Worm (Caenorhabditis elegans) whole organism, L2 larva: ENCODE results near the gene srw-136.

ENCODE experiments used
- C34F6.9 ChIP-seq: fragments of 150-350 bp; optimal IDR thresholded peaks from 2 replicates; lab custom pipeline; 2014; ENCODE audit warnings: missing biosample characterization, missing genetic modification characterization
- F13H6.1 ChIP-seq: sonication (generic microtip); optimal IDR thresholded peaks from 2 replicates; lab custom pipeline; 2016; ENCODE audit warnings: missing genetic modification characterization, missing compliant biosample characterization
- Y55F3AM.14 ChIP-seq: fragments of 200-800 bp; sonication (Bioruptor generic); optimal IDR thresholded peaks from 2 replicates; lab custom pipeline; 2018; ENCODE audit warnings: mild to moderate bottlenecking, missing genetic modification characterization, missing compliant biosample characterization
- ama-1 ChIP-seq: fragments of 150-350 bp; optimal IDR thresholded peaks from 2 replicates; lab custom pipeline; 2018; ENCODE audit warnings: inconsistent platforms
- ceh-82 ChIP-seq: fragments of 150-350 bp; optimal IDR thresholded peaks from 2 replicates; lab custom pipeline; 2014; ENCODE audit warnings: missing biosample characterization, missing genetic modification characterization
- crh-2 ChIP-seq: sonication (generic microtip); optimal IDR thresholded peaks from 2 replicates; lab custom pipeline; 2017; ENCODE audit warnings: missing biosample characterization, missing genetic modification characterization
- dmd-4 ChIP-seq: sonication (generic microtip); optimal IDR thresholded peaks from 2 replicates; lab custom pipeline; 2017; ENCODE audit warnings: missing biosample characterization, missing genetic modification characterization
- egl-27 ChIP-seq: sonication (generic microtip); optimal IDR thresholded peaks from 3 replicates; lab custom pipeline; 2017; ENCODE audit warnings: missing biosample characterization, missing genetic modification reagents, missing genetic modification characterization
- elt-1 ChIP-seq: fragments of 150-350 bp; optimal IDR thresholded peaks from 2 replicates; lab custom pipeline; 2014; ENCODE audit warnings: missing biosample characterization, missing genetic modification characterization
- fos-1 ChIP-seq: fragments of 150-350 bp; optimal IDR thresholded peaks from 2 replicates; lab custom pipeline; 2014; ENCODE audit warnings: missing biosample characterization, missing genetic modification characterization
- gmeb-1 ChIP-seq: fragments of 150-350 bp; optimal IDR thresholded peaks from 2 replicates; lab custom pipeline; 2014; ENCODE audit warnings: missing biosample characterization, missing genetic modification characterization
- lin-13 ChIP-seq: fragments of 150-350 bp; optimal IDR thresholded peaks from 2 replicates; lab custom pipeline; 2014; ENCODE audit warnings: missing biosample characterization, missing genetic modification reagents, missing genetic modification characterization
- lin-39 ChIP-seq: fragments of 150-350 bp; optimal IDR thresholded peaks from 2 replicates; lab custom pipeline; 2014; ENCODE audit warnings: missing biosample characterization, missing genetic modification reagents, missing genetic modification characterization
- mbf-1 ChIP-seq: sonication (generic microtip); optimal IDR thresholded peaks from 2 replicates; lab custom pipeline; 2017; ENCODE audit warnings: missing biosample characterization, missing genetic modification characterization
- nhr-10 ChIP-seq: sonication (generic microtip); optimal IDR thresholded peaks from 2 replicates; lab custom pipeline; 2017; ENCODE audit warnings: missing biosample characterization, missing genetic modification characterization
- nhr-11 ChIP-seq: fragments of 150-350 bp; optimal IDR thresholded peaks from 2 replicates; lab custom pipeline; 2014; ENCODE audit warnings: missing biosample characterization, missing genetic modification characterization
- nhr-12 ChIP-seq: fragments of 150-350 bp; optimal IDR thresholded peaks from 2 replicates; lab custom pipeline; 2014; ENCODE audit warnings: missing biosample characterization, missing genetic modification characterization
- nhr-129 ChIP-seq: fragments of 150-350 bp; optimal IDR thresholded peaks from 2 replicates; lab custom pipeline; 2014; ENCODE audit warnings: missing biosample characterization, missing genetic modification characterization
- nhr-21 ChIP-seq: fragments of 150-350 bp; optimal IDR thresholded peaks from 2 replicates; lab custom pipeline; 2014; ENCODE audit warnings: missing biosample characterization, missing genetic modification characterization
- nhr-23 ChIP-seq: fragments of 150-350 bp; optimal IDR thresholded peaks from 2 replicates; lab custom pipeline; 2014; ENCODE audit warnings: missing biosample characterization, missing genetic modification reagents, missing genetic modification characterization
- nhr-237 ChIP-seq: fragments of 150-350 bp; optimal IDR thresholded peaks from 2 replicates; lab custom pipeline; 2014; ENCODE audit warnings: missing biosample characterization, missing genetic modification characterization
- nhr-25 ChIP-seq: fragments of 150-350 bp; sonication (generic microtip); optimal IDR thresholded peaks from 3 replicates; lab custom pipeline; 2014; ENCODE audit warnings: missing biosample characterization, missing genetic modification characterization
- nhr-6 ChIP-seq: fragments of 150-350 bp; optimal IDR thresholded peaks from 2 replicates; lab custom pipeline; 2014; ENCODE audit warnings: missing biosample characterization, missing genetic modification characterization
- peb-1 ChIP-seq: fragments of 150-350 bp; optimal IDR thresholded peaks from 2 replicates; lab custom pipeline; 2014; ENCODE audit warnings: missing biosample characterization, missing genetic modification characterization
- sem-4 ChIP-seq: fragments of 150-350 bp; optimal IDR thresholded peaks from 2 replicates; lab custom pipeline; 2014; ENCODE audit warnings: missing biosample characterization, missing genetic modification reagents, missing genetic modification characterization
- skn-1 ChIP-seq: sonication (generic microtip); optimal IDR thresholded peaks from 2 replicates; lab custom pipeline; 2017; ENCODE audit warnings: missing biosample characterization, missing genetic modification characterization
- sma-3 ChIP-seq: sonication (generic microtip); optimal IDR thresholded peaks from 2 replicates; lab custom pipeline; 2016; ENCODE audit warnings: missing genetic modification reagents, missing genetic modification characterization, missing compliant biosample characterization
- snpc-4 ChIP-seq: fragments of 150-350 bp; optimal IDR thresholded peaks from 2 replicates; lab custom pipeline; 2014; ENCODE audit warnings: missing biosample characterization, missing genetic modification characterization
- unc-55 ChIP-seq: fragments of 150-350 bp; sonication (generic microtip); optimal IDR thresholded peaks from 3 replicates; lab custom pipeline; 2014; ENCODE audit warnings: missing biosample characterization, missing genetic modification reagents, missing genetic modification characterization
- unc-62 ChIP-seq: fragments of 150-350 bp; optimal IDR thresholded peaks from 2 replicates; lab custom pipeline; 2014; ENCODE audit warnings: missing biosample characterization, missing genetic modification reagents, missing genetic modification characterization
- zag-1 ChIP-seq: fragments of 150-350 bp; optimal IDR thresholded peaks from 2 replicates; lab custom pipeline; 2014; ENCODE audit warnings: missing biosample characterization, missing genetic modification characterization
- ztf-1 ChIP-seq: fragments of 200-800 bp; sonication (Bioruptor generic); conservative IDR thresholded peaks from 2 replicates; pipeline ENCODE4 v1.3.6; 2022; ENCODE audit warnings: missing genetic modification characterization, missing compliant biosample characterization
- ztf-11 ChIP-seq: sonication (generic microtip); optimal IDR thresholded peaks from 2 replicates; lab custom pipeline; 2017; ENCODE audit warnings: missing biosample characterization, missing genetic modification characterization
- ztf-4 ChIP-seq: fragments of 150-350 bp; optimal IDR thresholded peaks from 2 replicates; lab custom pipeline; 2014; ENCODE audit warnings: missing biosample characterization, missing genetic modification characterization

Gene srw-136

ce11 chrV:3010468-3010867, at the start of gene srw-136:
TSS of gene srw-136 (minus strand) at chrV:3010568.
- no peak for TF ChIP-seq skn-1 (tag; lab: Kevin White, UChicago)
- TF ChIP-seq crh-2 (tag; lab: Kevin White, UChicago), result no peak
- no peak for TF ChIP-seq gmeb-1 (tag; lab: Kevin White, UChicago)
- TF ChIP-seq mbf-1 (tag; lab: Kevin White, UChicago), result no peak
- TF ChIP-seq elt-1 (tag; lab: Kevin White, UChicago), result no peak

- no peak for TF ChIP-seq nhr-21 (tag; lab: Kevin White, UChicago)
- no peak for TF ChIP-seq C34F6.9 (tag; lab: Kevin White, UChicago)
Measured at ce11 chrV:3058996-3059395, 48.6 kb upstream of the srw-136 start, which contains the start of gene str-244. TSS of gene str-244 (minus strand) at chrV:3059096.

ce11 chrV:3054254-3054653, 43.9 kb upstream of the srw-136 start, which contains the start of gene C50H11.8:
TSS of gene C50H11.8 (plus strand) at chrV:3054554.
- TF ChIP-seq skn-1 (tag; lab: Kevin White, UChicago), result no peak
- TF ChIP-seq nhr-23 (tag; lab: Kevin White, UChicago), result no peak
- no peak for TF ChIP-seq crh-2 (tag; lab: Kevin White, UChicago)
- TF ChIP-seq ztf-11 (tag; lab: Kevin White, UChicago), result no peak
- no peak for TF ChIP-seq nhr-12
- TF ChIP-seq ztf-1 (GFP tag; lab: Robert Waterston, UW), result no peak
- no peak for TF ChIP-seq fos-1 (tag; lab: Kevin White, UChicago)
- no peak for TF ChIP-seq nhr-237 (tag; lab: Kevin White, UChicago)
- TF ChIP-seq nhr-6 (tag; lab: Kevin White, UChicago), result no peak
- TF ChIP-seq unc-62, result no peak
- no peak for TF ChIP-seq nhr-10

- no peak for TF ChIP-seq fos-1 (tag; lab: Kevin White, UChicago)
- TF ChIP-seq egl-27 (tag; lab: Kevin White, UChicago), result no peak
- no peak for TF ChIP-seq nhr-21 (tag; lab: Kevin White, UChicago)
- TF ChIP-seq snpc-4, result no peak
- no peak for TF ChIP-seq nhr-11
- TF ChIP-seq nhr-10, result no peak
- TF ChIP-seq ama-1 (lab: Kevin White, UChicago), result no peak
- no peak for TF ChIP-seq peb-1 (tag; lab: Kevin White, UChicago)
- no peak for TF ChIP-seq nhr-237 (tag; lab: Kevin White, UChicago)
- TF ChIP-seq nhr-6 (tag; lab: Kevin White, UChicago), result no peak
- TF ChIP-seq zag-1 (tag; lab: Kevin White, UChicago), result no peak
- no peak for TF ChIP-seq ztf-4 (tag; lab: Kevin White, UChicago)
- TF ChIP-seq Y55F3AM.14, result no peak
- TF ChIP-seq nhr-25 (tag; lab: Kevin White, UChicago), result no peak
Measured at ce11 chrV:3046364-3046763, 36.0 kb upstream of the srw-136 start.

ce11 chrV:3044837-3045236, 34.5 kb upstream of the srw-136 start, which contains the start of gene F59D6.1:
TSS of gene F59D6.1 (plus strand) at chrV:3045137.
- no peak for TF ChIP-seq elt-1 (tag; lab: Kevin White, UChicago)
- TF ChIP-seq nhr-237 (tag; lab: Kevin White, UChicago), result no peak
- TF ChIP-seq ztf-4 (tag; lab: Kevin White, UChicago), result no peak
- TF ChIP-seq F13H6.1, result no peak
- TF ChIP-seq nhr-129, result no peak
- TF ChIP-seq peb-1 (tag; lab: Kevin White, UChicago), result no peak
- no peak for TF ChIP-seq sma-3 (GFP tag; lab: Kevin White, UChicago)
- TF ChIP-seq sem-4 (tag; lab: Kevin White, UChicago), result no peak
- no peak for TF ChIP-seq unc-62
- TF ChIP-seq C34F6.9 (tag; lab: Kevin White, UChicago), result no peak
- TF ChIP-seq unc-55 (GFP tag; lab: Kevin White, UChicago), result no peak
- TF ChIP-seq lin-39 (tag; lab: Kevin White, UChicago), result no peak
- TF ChIP-seq nhr-6 (tag; lab: Kevin White, UChicago), result no peak
- TF ChIP-seq dmd-4 (tag; lab: Kevin White, UChicago), result no peak
- no peak for TF ChIP-seq lin-13 (GFP tag; lab: Kevin White, UChicago)
- no peak for TF ChIP-seq crh-2 (tag; lab: Kevin White, UChicago)
- TF ChIP-seq nhr-10, result no peak
- no peak for TF ChIP-seq mbf-1 (tag; lab: Kevin White, UChicago)
- no peak for TF ChIP-seq ceh-82
- TF ChIP-seq, all 48 proteins: peak for 0
